Fruit fly (Drosophila melanogaster) whole organism, embryonic: ENCODE data around the gene Cdc16.
A peak's percentile ranks its signal among the peaks of the same experiment; 100 is the strongest.

Source experiments
- ATbp ChIP-seq: fragments of 200-800 bp; sonication (Bioruptor generic); optimal IDR thresholded peaks from 2 replicates; lab custom pipeline; 2017; ENCODE audit warnings: missing biosample characterization, mild to moderate bottlenecking, missing genetic modification characterization, missing genetic modification reagents
- Asciz ChIP-seq: fragments of 200-800 bp; sonication (Bioruptor generic); optimal IDR thresholded peaks from 2 replicates; lab custom pipeline; 2017; ENCODE audit warnings: missing biosample characterization, mild to moderate bottlenecking, missing genetic modification characterization, missing genetic modification reagents
- Bgb ChIP-seq: fragments of 200-800 bp; sonication (Bioruptor generic); IDR thresholded peaks from 2 replicates; pipeline ENCODE4 v1.3.6; 2022; ENCODE audit warnings: missing biosample characterization, missing genetic modification characterization; ENCODE audit not compliant: partially characterized antibody
- CG1024 ChIP-seq: fragments of 200-800 bp; sonication (Bioruptor generic); IDR thresholded peaks from 2 replicates; pipeline ENCODE4 v1.3.6; 2022; ENCODE audit warnings: missing biosample characterization, missing genetic modification characterization
- CG10462 ChIP-seq: fragments of 200-800 bp; sonication (Bioruptor generic); optimal IDR thresholded peaks from 2 replicates; lab custom pipeline; 2016; ENCODE audit warnings: missing biosample characterization, missing genetic modification characterization
- CG10979 ChIP-seq: fragments of 200-800 bp; sonication (Bioruptor generic); optimal IDR thresholded peaks from 2 replicates; lab custom pipeline; 2018; ENCODE audit warnings: missing biosample characterization, mild to moderate bottlenecking, missing genetic modification characterization, moderate library complexity
- CG11247 ChIP-seq: fragments of 200-800 bp; sonication (Bioruptor generic); IDR thresholded peaks from 2 replicates; pipeline ENCODE4 v1.3.6; 2022; ENCODE audit warnings: missing biosample characterization, missing genetic modification characterization
- CG11456 ChIP-seq: fragments of 200-800 bp; sonication (Bioruptor generic); IDR thresholded peaks from 3 replicates; pipeline ENCODE4 v1.3.6; 2022; ENCODE audit warnings: missing biosample characterization, missing genetic modification characterization
- CG12071 ChIP-seq: fragments of 200-800 bp; sonication (Bioruptor generic); optimal IDR thresholded peaks from 3 replicates; lab custom pipeline; 2018; ENCODE audit warnings: missing biosample characterization, mild to moderate bottlenecking, missing genetic modification characterization
- CG12219 ChIP-seq: fragments of 200-800 bp; sonication (Bioruptor generic); optimal IDR thresholded peaks from 3 replicates; lab custom pipeline; 2018; ENCODE audit warnings: missing biosample characterization, mild to moderate bottlenecking, missing genetic modification characterization
- CG1529 ChIP-seq: fragments of 200-800 bp; sonication (Bioruptor generic); optimal IDR thresholded peaks from 3 replicates; lab custom pipeline; 2018; ENCODE audit warnings: missing biosample characterization, missing genetic modification characterization
- CG1602 ChIP-seq: fragments of 200-800 bp; sonication (Bioruptor generic); optimal IDR thresholded peaks from 3 replicates; lab custom pipeline; 2016; ENCODE audit warnings: missing biosample characterization, missing genetic modification characterization
- CG16863 ChIP-seq: fragments of 200-800 bp; sonication (Bioruptor generic); optimal IDR thresholded peaks from 3 replicates; lab custom pipeline; 2016; ENCODE audit warnings: missing biosample characterization, missing genetic modification characterization
- CG17568 ChIP-seq: fragments of 200-800 bp; sonication (Bioruptor generic); optimal IDR thresholded peaks from 2 replicates; lab custom pipeline; 2018; ENCODE audit warnings: missing biosample characterization, mild to moderate bottlenecking, missing genetic modification characterization, moderate library complexity
- CG17802 ChIP-seq: fragments of 200-800 bp; sonication (Bioruptor generic); optimal IDR thresholded peaks from 2 replicates; lab custom pipeline; 2018; ENCODE audit warnings: missing biosample characterization, mild to moderate bottlenecking, missing genetic modification characterization, moderate library complexity
- CG18262 ChIP-seq: fragments of 200-800 bp; optimal IDR thresholded peaks from 3 replicates; lab custom pipeline; 2019; ENCODE audit warnings: missing biosample characterization, mild to moderate bottlenecking, missing genetic modification characterization, moderate library complexity
- CG2116 ChIP-seq: fragments of 200-800 bp; sonication (Bioruptor generic); optimal IDR thresholded peaks from 3 replicates; lab custom pipeline; 2018; ENCODE audit warnings: missing biosample characterization, mild to moderate bottlenecking, missing genetic modification characterization
- CG3065 ChIP-seq: fragments of 200-800 bp; sonication (Bioruptor generic); optimal IDR thresholded peaks from 2 replicates; lab custom pipeline; 2016; ENCODE audit warnings: missing biosample characterization, missing genetic modification characterization
- CG32767 ChIP-seq: fragments of 200-800 bp; sonication (Bioruptor generic); IDR thresholded peaks from 2 replicates; pipeline ENCODE4 v1.3.6; 2022; ENCODE audit warnings: missing biosample characterization, missing genetic modification characterization
- CG32772 ChIP-seq: fragments of 200-800 bp; sonication (Bioruptor generic); IDR thresholded peaks from 2 replicates; pipeline ENCODE4 v1.3.6; 2022; ENCODE audit warnings: missing biosample characterization, missing genetic modification characterization
- CG42726 ChIP-seq: fragments of 200-800 bp; sonication (Bioruptor generic); IDR thresholded peaks from 2 replicates; pipeline ENCODE4 v1.3.6; 2022; ENCODE audit warnings: missing biosample characterization, missing genetic modification characterization; ENCODE audit not compliant: partially characterized antibody
- CG43689 ChIP-seq: fragments of 200-800 bp; sonication (Bioruptor generic); IDR thresholded peaks from 2 replicates; pipeline ENCODE4 v1.3.6; 2022; ENCODE audit warnings: missing biosample characterization, missing genetic modification characterization
- CG6175 ChIP-seq: fragments of 200-800 bp; sonication (Bioruptor generic); IDR thresholded peaks from 3 replicates; pipeline ENCODE4 v1.3.6; 2022; ENCODE audit warnings: missing biosample characterization, missing genetic modification characterization
- CG6654 ChIP-seq: fragments of 200-800 bp; sonication (Bioruptor generic); optimal IDR thresholded peaks from 2 replicates; lab custom pipeline; 2017; ENCODE audit warnings: missing biosample characterization, mild to moderate bottlenecking, missing genetic modification characterization
- CG7839 ChIP-seq: fragments of 200-800 bp; sonication (Bioruptor generic); optimal IDR thresholded peaks from 3 replicates; lab custom pipeline; 2018; ENCODE audit warnings: missing biosample characterization, mild to moderate bottlenecking, missing genetic modification characterization, moderate library complexity
- CrebB ChIP-seq: fragments of 200-800 bp; sonication (Bioruptor generic); optimal IDR thresholded peaks from 3 replicates; lab custom pipeline; 2018; ENCODE audit warnings: missing biosample characterization, mild to moderate bottlenecking, missing genetic modification characterization
- D ChIP-seq, 2 experiments: fragments of 200-800 bp in 1 of 2; fragments of >200 bp in 1 of 2; sonication (Bioruptor generic) in 1 of 2; optimal IDR thresholded peaks; 2 replicates in 1 of 2; 3 replicates in 1 of 2; lab custom pipeline; 2017; ENCODE audit warnings: mild to moderate bottlenecking in 1 of 2, missing biosample characterization in 1 of 2, missing genetic modification characterization in 1 of 2, missing genetic modification reagents in 1 of 2
- Hey ChIP-seq: fragments of 200-800 bp; sonication (Bioruptor generic); optimal IDR thresholded peaks from 3 replicates; lab custom pipeline; 2018; ENCODE audit warnings: missing biosample characterization, mild to moderate bottlenecking, missing genetic modification characterization
- Hmx ChIP-seq: fragments of 200-800 bp; sonication (Bioruptor generic); optimal IDR thresholded peaks from 2 replicates; lab custom pipeline; 2016; ENCODE audit warnings: missing biosample characterization, missing genetic modification characterization
- MESR4 ChIP-seq: fragments of 200-800 bp; sonication (Bioruptor generic); optimal IDR thresholded peaks from 2 replicates; lab custom pipeline; 2018; ENCODE audit warnings: missing biosample characterization, mild to moderate bottlenecking, missing genetic modification characterization, moderate library complexity
- Mes4 ChIP-seq: fragments of 200-800 bp; sonication (Bioruptor generic); optimal IDR thresholded peaks from 2 replicates; lab custom pipeline; 2016; ENCODE audit warnings: missing biosample characterization, missing genetic modification characterization
- Nf-YC ChIP-seq: fragments of 200-800 bp; optimal IDR thresholded peaks from 3 replicates; lab custom pipeline; 2019; ENCODE audit warnings: missing biosample characterization, mild to moderate bottlenecking, missing genetic modification characterization, moderate library complexity
- Oli ChIP-seq: fragments of 200-800 bp; sonication (Bioruptor generic); optimal IDR thresholded peaks from 2 replicates; lab custom pipeline; 2018; ENCODE audit warnings: missing biosample characterization, mild to moderate bottlenecking, missing genetic modification characterization, moderate library complexity
- Sox102F ChIP-seq: fragments of 200-800 bp; sonication (Bioruptor generic); optimal IDR thresholded peaks from 2 replicates; lab custom pipeline; 2018; ENCODE audit warnings: missing biosample characterization, mild to moderate bottlenecking, missing genetic modification characterization, moderate library complexity
- Xrp1 ChIP-seq: fragments of 200-800 bp; sonication (Bioruptor generic); IDR thresholded peaks from 2 replicates; pipeline ENCODE4 v1.3.6; 2022; ENCODE audit warnings: missing biosample characterization, missing genetic modification characterization
- crp ChIP-seq, 2 experiments: fragments of 200-800 bp; sonication (Bioruptor generic); optimal IDR thresholded peaks; 2 replicates in 1 of 2; 3 replicates in 1 of 2; lab custom pipeline; 2017; ENCODE audit warnings: missing biosample characterization in 2 of 2, missing genetic modification characterization in 2 of 2, mild to moderate bottlenecking in 1 of 2, moderate library complexity in 1 of 2
- da ChIP-seq: fragments of 200-800 bp; sonication (Bioruptor generic); optimal IDR thresholded peaks from 2 replicates; lab custom pipeline; 2016; ENCODE audit warnings: missing biosample characterization, missing genetic modification characterization
- gro ChIP-seq: fragments of 200-800 bp; sonication (Bioruptor generic); optimal IDR thresholded peaks from 2 replicates; lab custom pipeline; 2016; ENCODE audit warnings: missing biosample characterization, missing genetic modification characterization
- h ChIP-seq: fragments of >200 bp; optimal IDR thresholded peaks from 2 replicates; lab custom pipeline; 2017
- jing ChIP-seq: fragments of 200-800 bp; sonication (Bioruptor generic); optimal IDR thresholded peaks from 2 replicates; lab custom pipeline; 2018; ENCODE audit warnings: missing biosample characterization, mild to moderate bottlenecking, missing genetic modification characterization
- knrl ChIP-seq: fragments of 200-800 bp; sonication (Bioruptor generic); IDR thresholded peaks from 3 replicates; pipeline ENCODE4 v1.3.6; 2022; ENCODE audit warnings: missing biosample characterization, missing genetic modification characterization; ENCODE audit not compliant: partially characterized antibody
- lov ChIP-seq, 2 experiments: fragments of 200-800 bp in 1 of 2; fragments of >200 bp in 1 of 2; sonication (Bioruptor generic) in 1 of 2; IDR thresholded peaks in 1 of 2; optimal IDR thresholded peaks in 1 of 2; 2 replicates in 1 of 2; 3 replicates in 1 of 2; pipeline versions ENCODE4 v1.3.6 to Lab custom; 2017 to 2022; ENCODE audit warnings: missing biosample characterization in 1 of 2, missing genetic modification characterization in 1 of 2
- mam ChIP-seq: fragments of 200-800 bp; sonication (Bioruptor generic); optimal IDR thresholded peaks from 3 replicates; lab custom pipeline; 2016; ENCODE audit warnings: missing biosample characterization, missing genetic modification characterization
- phol ChIP-seq: fragments of 200-800 bp; sonication (Bioruptor generic); optimal IDR thresholded peaks from 3 replicates; lab custom pipeline; 2018; ENCODE audit warnings: missing biosample characterization, mild to moderate bottlenecking, missing genetic modification characterization, moderate library complexity
- pros ChIP-seq: fragments of 200-800 bp; sonication (Bioruptor generic); optimal IDR thresholded peaks from 3 replicates; lab custom pipeline; 2019; ENCODE audit warnings: missing biosample characterization, mild to moderate bottlenecking, missing genetic modification characterization, moderate library complexity
- ranshi ChIP-seq: fragments of 200-800 bp; sonication (Bioruptor generic); IDR thresholded peaks from 2 replicates; pipeline ENCODE4 v1.3.6; 2022; ENCODE audit warnings: missing biosample characterization, missing genetic modification characterization
- repo ChIP-seq: fragments of 200-800 bp; sonication (Bioruptor generic); optimal IDR thresholded peaks from 2 replicates; lab custom pipeline; 2016; ENCODE audit warnings: missing biosample characterization, missing genetic modification characterization
- slou ChIP-seq: fragments of 200-800 bp; sonication (Bioruptor generic); optimal IDR thresholded peaks from 3 replicates; lab custom pipeline; 2016; ENCODE audit warnings: missing biosample characterization, missing genetic modification characterization
- tgo ChIP-seq: fragments of 200-800 bp; sonication (Bioruptor generic); IDR thresholded peaks from 3 replicates; pipeline ENCODE4 v1.3.6; 2022; ENCODE audit warnings: missing biosample characterization, missing genetic modification characterization

Gene Cdc16

DNA sequence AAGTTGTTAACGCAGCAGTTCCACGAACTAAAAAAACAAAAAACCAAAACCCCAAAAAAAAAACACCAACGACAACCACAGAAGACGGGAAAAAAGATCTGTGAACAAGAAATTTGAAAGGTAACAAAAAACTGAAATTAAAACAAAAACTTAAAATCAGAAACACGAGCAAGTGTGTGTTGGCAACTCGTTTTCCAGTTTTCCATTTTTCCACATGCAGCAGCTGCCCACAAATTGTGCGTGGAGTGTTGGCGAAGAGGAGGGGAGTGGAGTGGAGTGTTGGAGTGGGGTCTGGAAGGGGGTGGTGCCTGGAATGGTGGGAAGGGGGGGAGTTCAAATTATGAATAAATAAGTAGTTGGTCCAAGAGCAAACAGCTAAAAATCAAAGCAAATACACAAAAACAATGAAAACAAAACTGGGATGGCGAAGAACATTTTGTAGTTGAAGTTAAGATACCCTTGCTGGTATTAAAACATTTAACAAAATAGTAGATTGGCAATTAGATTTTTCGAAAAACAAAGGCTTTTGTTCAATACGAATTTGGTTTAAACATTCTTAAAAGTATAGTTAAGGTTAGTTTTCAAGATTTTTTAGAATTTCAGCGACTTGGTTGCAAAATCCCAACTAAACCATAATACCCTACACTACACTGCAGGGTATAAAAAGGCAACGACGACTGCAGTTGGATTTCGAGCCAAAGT lies 52.5 kb downstream of the Cdc16 start (continued):
- TF ChIP-seq CG1024 (GFP tag; lab: Robert Waterston, UW) (no peak), Xrp1 (GFP tag; lab: Robert Waterston, UW) (peak; percentile 69), CG42726 (GFP tag; lab: Robert Waterston, UW) (no peak), CG12219 (peak; percentile 27), CG1529 (GFP tag; lab: Kevin White, UChicago) (peak; percentile 57), ranshi (no peak), CG11247 (GFP tag; lab: Robert Waterston, UW) (peak; percentile 13; the same call in 1 of the 2 replicates), phol (tag; lab: Kevin White, UChicago) (peak; percentile 72), Nf-YC (tag; lab: Kevin White, UChicago) (no peak), CG6654 (GFP tag; lab: Kevin White, UChicago) (no peak), CG3065 (GFP tag; lab: Kevin White, UChicago) (no peak), lov (optimal IDR thresholded peaks at IDR 0.05; lab: Kevin White, UChicago) (no peak), lov (GFP tag; IDR thresholded peaks at IDR 0.05; lab: Robert Waterston, UW) (0 out of 3 replicates have a peak, but pooled peaks have one; percentile 16), Hmx (GFP tag; lab: Kevin White, UChicago) (no peak), CG1602 (GFP tag; lab: Kevin White, UChicago) (peak; percentile 30), CrebB (tag; lab: Kevin White, UChicago) (peak; percentile 1), CG32772 (GFP tag; lab: Robert Waterston, UW) (no peak), h (lab: Kevin White, UChicago) (no peak), CG16863 (GFP tag; lab: Kevin White, UChicago) (no peak), repo (GFP tag; lab: Kevin White, UChicago) (peak; percentile 26), Mes4 (GFP tag; lab: Kevin White, UChicago) (peak; percentile 44), Hey (tag; lab: Kevin White, UChicago) (no peak), knrl (GFP tag; lab: Robert Waterston, UW) (no peak), Bgb (GFP tag; lab: Robert Waterston, UW) (no peak), CG10462 (no peak), CG17802 (tag; lab: Kevin White, UChicago) (no peak), pros (GFP tag; lab: Kevin White, UChicago) (no peak), Sox102F (peak; percentile 74), CG18262 (tag; lab: Kevin White, UChicago) (peak; percentile 82), slou (GFP tag; lab: Kevin White, UChicago) (no peak), gro (GFP tag; lab: Kevin White, UChicago) (no peak), tgo (GFP tag; lab: Robert Waterston, UW) (no peak), CG11456 (GFP tag; lab: Robert Waterston, UW) (no peak), MESR4 (GFP tag; lab: Kevin White, UChicago) (no peak), CG10979 (tag; lab: Kevin White, UChicago) (peak; percentile 79), ATbp (GFP tag; lab: Kevin White, UChicago) (peak; percentile 61), jing (GFP tag; lab: Kevin White, UChicago) (no peak), D (optimal IDR thresholded peaks at IDR 0.05; lab: Kevin White, UChicago) (no peak), D (GFP tag; optimal IDR thresholded peaks at IDR 0.05; lab: Kevin White, UChicago) (peak; percentile 66), CG17568 (GFP tag; lab: Kevin White, UChicago) (peak; percentile 40), Asciz (GFP tag; lab: Kevin White, UChicago) (peak; percentile 15), CG2116 (no peak), mam (GFP tag; lab: Kevin White, UChicago) (no peak), CG32767 (GFP tag; lab: Robert Waterston, UW) (0 out of 2 replicates have a peak, but pooled peaks have one; percentile 34), CG43689 (GFP tag; lab: Robert Waterston, UW) (no peak), crp (GFP tag; optimal IDR thresholded peaks at IDR 0.05; lab: Kevin White, UChicago) (no peak), CG6175 (GFP tag; lab: Robert Waterston, UW) (no peak), CG12071 (GFP tag; lab: Kevin White, UChicago) (no peak), da (GFP tag; lab: Kevin White, UChicago) (no peak), CG7839 (tag; lab: Kevin White, UChicago) (peak; percentile 67), Oli (tag; lab: Kevin White, UChicago) (peak; percentile 65)
